Worm (Caenorhabditis elegans) whole organism, L3 larva: ENCODE data around the gene F53F1.2.
A peak's percentile ranks its signal among the peaks of the same experiment; 100 is the strongest.

Experiments
- R02D3.7 ChIP-seq: fragments of 150-350 bp; optimal IDR thresholded peaks from 2 replicates; lab custom pipeline; 2014; ENCODE audit warnings: missing biosample characterization, missing genetic modification characterization
- ZK546.5 ChIP-seq: sonication (generic microtip); optimal IDR thresholded peaks from 2 replicates; lab custom pipeline; 2017; ENCODE audit warnings: missing biosample characterization, missing genetic modification characterization
- aly-2 ChIP-seq: fragments of 150-350 bp; optimal IDR thresholded peaks from 2 replicates; lab custom pipeline; 2014; ENCODE audit warnings: missing biosample characterization, missing genetic modification characterization
- ama-1 ChIP-seq: fragments of 150-350 bp; optimal IDR thresholded peaks from 2 replicates; lab custom pipeline; 2018
- ceh-16 ChIP-seq: sonication (generic microtip); optimal IDR thresholded peaks from 2 replicates; lab custom pipeline; 2017; ENCODE audit warnings: missing biosample characterization, missing genetic modification characterization
- ceh-28 ChIP-seq: fragments of 150-350 bp; optimal IDR thresholded peaks from 2 replicates; lab custom pipeline; 2014; ENCODE audit warnings: missing biosample characterization, missing genetic modification reagents, missing genetic modification characterization
- ceh-82 ChIP-seq: fragments of 150-350 bp; optimal IDR thresholded peaks from 2 replicates; lab custom pipeline; 2014; ENCODE audit warnings: missing biosample characterization, missing genetic modification characterization
- ceh-9 ChIP-seq: sonication (generic microtip); optimal IDR thresholded peaks from 2 replicates; lab custom pipeline; 2018; ENCODE audit warnings: missing biosample characterization, missing genetic modification characterization
- daf-12 ChIP-seq: fragments of 150-350 bp; optimal IDR thresholded peaks from 2 replicates; lab custom pipeline; 2014; ENCODE audit warnings: missing biosample characterization, missing genetic modification reagents, missing genetic modification characterization
- egl-27 ChIP-seq: sonication (generic microtip); optimal IDR thresholded peaks from 4 replicates; lab custom pipeline; 2017; ENCODE audit warnings: missing biosample characterization, missing genetic modification reagents, missing genetic modification characterization
- egl-5 ChIP-seq: fragments of 150-350 bp; optimal IDR thresholded peaks from 2 replicates; lab custom pipeline; 2017; ENCODE audit warnings: missing biosample characterization, missing genetic modification reagents, missing genetic modification characterization, inconsistent platforms
- elt-1 ChIP-seq: fragments of 150-350 bp; optimal IDR thresholded peaks from 2 replicates; lab custom pipeline; 2014; ENCODE audit warnings: missing biosample characterization, missing genetic modification characterization
- elt-2 ChIP-seq: sonication (generic microtip); optimal IDR thresholded peaks from 2 replicates; lab custom pipeline; 2016; ENCODE audit warnings: missing genetic modification reagents, mild to moderate bottlenecking, missing genetic modification characterization, missing compliant biosample characterization
- elt-3 ChIP-seq, 3 experiments: fragments of 150-350 bp in 1 of 3; sonication (generic microtip) in 2 of 3; optimal IDR thresholded peaks; 2 replicates in 2 of 3; 4 replicates in 1 of 3; lab custom pipeline; 2014 to 2017; ENCODE audit warnings: missing biosample characterization in 3 of 3, missing genetic modification characterization in 3 of 3
- fkh-10 ChIP-seq: sonication (generic microtip); optimal IDR thresholded peaks from 2 replicates; lab custom pipeline; 2017; ENCODE audit warnings: missing biosample characterization, missing genetic modification reagents, missing genetic modification characterization
- fkh-2 ChIP-seq: fragments of 150-350 bp; optimal IDR thresholded peaks from 2 replicates; lab custom pipeline; 2014; ENCODE audit warnings: missing biosample characterization, missing genetic modification reagents, missing genetic modification characterization
- fos-1 ChIP-seq: fragments of 150-350 bp; optimal IDR thresholded peaks from 2 replicates; lab custom pipeline; 2014; ENCODE audit warnings: missing biosample characterization, missing genetic modification characterization
- hmg-11 ChIP-seq: sonication (generic microtip); optimal IDR thresholded peaks from 2 replicates; lab custom pipeline; 2016; ENCODE audit warnings: missing genetic modification characterization, missing compliant biosample characterization
- jun-1 ChIP-seq: fragments of 150-350 bp; optimal IDR thresholded peaks from 2 replicates; lab custom pipeline; 2014; ENCODE audit warnings: missing biosample characterization, missing genetic modification reagents, missing genetic modification characterization
- lin-15B ChIP-seq: fragments of 150-350 bp; optimal IDR thresholded peaks from 2 replicates; lab custom pipeline; 2014; ENCODE audit warnings: missing biosample characterization, missing genetic modification characterization
- lin-39 ChIP-seq: fragments of 150-350 bp; optimal IDR thresholded peaks from 2 replicates; lab custom pipeline; 2018; ENCODE audit warnings: missing biosample characterization, missing genetic modification reagents, missing genetic modification characterization
- lsy-12 ChIP-seq: sonication (generic microtip); optimal IDR thresholded peaks from 2 replicates; lab custom pipeline; 2016; ENCODE audit warnings: mild to moderate bottlenecking, missing genetic modification characterization, missing compliant biosample characterization
- mdl-1 ChIP-seq: fragments of 150-350 bp; optimal IDR thresholded peaks from 2 replicates; lab custom pipeline; 2014; ENCODE audit warnings: missing biosample characterization, missing genetic modification characterization
- nfya-1 ChIP-seq: sonication (generic microtip); optimal IDR thresholded peaks from 2 replicates; lab custom pipeline; 2017; ENCODE audit warnings: missing genetic modification characterization, mild to moderate bottlenecking, missing compliant biosample characterization, antibody characterized with exemption, moderate library complexity; ENCODE audit not compliant: insufficient read depth
- nhr-11 ChIP-seq: fragments of 150-350 bp; optimal IDR thresholded peaks from 2 replicates; lab custom pipeline; 2014; ENCODE audit warnings: missing biosample characterization, missing genetic modification characterization
- nhr-23 ChIP-seq: fragments of 150-350 bp; optimal IDR thresholded peaks from 2 replicates; lab custom pipeline; 2014; ENCODE audit warnings: missing biosample characterization, missing genetic modification reagents, missing genetic modification characterization
- nhr-237 ChIP-seq: fragments of 150-350 bp; optimal IDR thresholded peaks from 2 replicates; lab custom pipeline; 2014; ENCODE audit warnings: missing biosample characterization, missing genetic modification characterization
- nhr-25 ChIP-seq: sonication (generic microtip); optimal IDR thresholded peaks from 2 replicates; lab custom pipeline; 2017; ENCODE audit warnings: missing biosample characterization, missing genetic modification characterization
- nhr-28 ChIP-seq: fragments of 150-350 bp; optimal IDR thresholded peaks from 2 replicates; lab custom pipeline; 2014; ENCODE audit warnings: missing biosample characterization, missing genetic modification characterization
- nhr-43 ChIP-seq: sonication (generic microtip); optimal IDR thresholded peaks from 2 replicates; lab custom pipeline; 2016; ENCODE audit warnings: mild to moderate bottlenecking, missing genetic modification characterization, missing compliant biosample characterization; ENCODE audit not compliant: poor library complexity, severe bottlenecking
- nhr-76 ChIP-seq: fragments of 150-350 bp; sonication (generic microtip); optimal IDR thresholded peaks from 5 replicates; lab custom pipeline; 2014; ENCODE audit warnings: missing biosample characterization, missing genetic modification characterization
- nhr-77 ChIP-seq: fragments of 150-350 bp; optimal IDR thresholded peaks from 2 replicates; lab custom pipeline; 2014; ENCODE audit warnings: missing biosample characterization, missing genetic modification characterization
- pha-4 ChIP-seq: fragments of 150-350 bp; optimal IDR thresholded peaks from 2 replicates; lab custom pipeline; 2014; ENCODE audit warnings: missing biosample characterization, missing genetic modification reagents, missing genetic modification characterization
- pqm-1 ChIP-seq: fragments of 150-350 bp; optimal IDR thresholded peaks from 2 replicates; lab custom pipeline; 2017; ENCODE audit warnings: missing biosample characterization, missing genetic modification characterization, inconsistent platforms
- skn-1 ChIP-seq: fragments of 150-350 bp; optimal IDR thresholded peaks from 2 replicates; lab custom pipeline; 2014; ENCODE audit warnings: missing biosample characterization, missing genetic modification characterization
- snpc-4 ChIP-seq: fragments of 150-350 bp; optimal IDR thresholded peaks from 2 replicates; lab custom pipeline; 2014; ENCODE audit warnings: missing biosample characterization, missing genetic modification characterization
- tbx-2 ChIP-seq: sonication (generic microtip); optimal IDR thresholded peaks from 2 replicates; lab custom pipeline; 2016; ENCODE audit warnings: mild to moderate bottlenecking, missing genetic modification characterization, missing compliant biosample characterization
- unc-39 ChIP-seq: sonication (generic microtip); optimal IDR thresholded peaks from 4 replicates; lab custom pipeline; 2017; ENCODE audit warnings: missing biosample characterization, missing genetic modification characterization
- unc-62 ChIP-seq: fragments of 150-350 bp; sonication (generic microtip); optimal IDR thresholded peaks from 4 replicates; lab custom pipeline; 2014; ENCODE audit warnings: missing biosample characterization, missing genetic modification reagents, missing genetic modification characterization
- ztf-11 ChIP-seq: fragments of 150-350 bp; optimal IDR thresholded peaks from 2 replicates; lab custom pipeline; 2014; ENCODE audit warnings: missing biosample characterization, missing genetic modification characterization
- ztf-4 ChIP-seq: fragments of 150-350 bp; optimal IDR thresholded peaks from 2 replicates; lab custom pipeline; 2014; ENCODE audit warnings: missing biosample characterization, missing genetic modification characterization

Gene F53F1.2

ce11 chrV:13371336-13371735, 35.3 kb upstream of the F53F1.2 start (continued):
- TF ChIP-seq ceh-16 = no peak
- TF ChIP-seq lsy-12 (tag; lab: Kevin White, UChicago) = peak; percentile 23
- no peak for TF ChIP-seq hmg-11 (tag; lab: Kevin White, UChicago)
- no peak for TF ChIP-seq aly-2 (tag; lab: Kevin White, UChicago)
- peak; percentile 13 for TF ChIP-seq snpc-4 (tag; lab: Kevin White, UChicago)
- TF ChIP-seq unc-39 (tag; lab: Kevin White, UChicago) = no peak

- no peak for TF ChIP-seq nfya-1 (tag; lab: Kevin White, UChicago)
- no peak for TF ChIP-seq ztf-4 (tag; lab: Kevin White, UChicago)
- TF ChIP-seq daf-12 = no peak
- TF ChIP-seq pqm-1 (tag; lab: Kevin White, UChicago) = peak; percentile 66
- no peak for TF ChIP-seq unc-62
- TF ChIP-seq elt-2 (tag; lab: Kevin White, UChicago) = peak; percentile 93
Measured at ce11 chrV:13372821-13373220, 33.8 kb upstream of the F53F1.2 start.

DNA sequence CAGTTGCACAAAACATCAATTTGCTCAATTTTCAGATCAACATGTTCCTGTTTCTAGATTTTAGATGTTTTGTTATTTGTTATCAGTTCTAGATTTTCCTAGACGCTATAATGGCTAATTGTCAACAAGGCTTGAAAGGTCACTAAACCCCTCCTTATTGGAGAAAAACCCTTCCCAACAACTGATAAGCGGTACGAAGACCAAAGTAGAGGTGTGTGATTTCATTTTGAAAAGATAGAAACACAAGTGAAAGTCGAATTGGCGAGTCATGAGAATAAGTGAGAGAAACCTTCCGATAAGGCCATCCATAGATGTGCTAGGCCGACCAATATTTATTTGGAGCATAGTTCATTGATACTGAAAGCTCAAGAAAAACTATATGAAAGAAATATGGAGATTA, 33.0 kb upstream of the F53F1.2 start:
- TF ChIP-seq pqm-1 (tag; lab: Kevin White, UChicago) (peak; percentile 70), fkh-10 (GFP tag; lab: Kevin White, UChicago) (no peak), elt-2 (tag; lab: Kevin White, UChicago) (peak; percentile 98), pha-4 (tag; lab: Kevin White, UChicago) (peak; percentile 64), nhr-23 (peak; percentile 67), jun-1 (tag; lab: Kevin White, UChicago) (peak; percentile 62)

DNA sequence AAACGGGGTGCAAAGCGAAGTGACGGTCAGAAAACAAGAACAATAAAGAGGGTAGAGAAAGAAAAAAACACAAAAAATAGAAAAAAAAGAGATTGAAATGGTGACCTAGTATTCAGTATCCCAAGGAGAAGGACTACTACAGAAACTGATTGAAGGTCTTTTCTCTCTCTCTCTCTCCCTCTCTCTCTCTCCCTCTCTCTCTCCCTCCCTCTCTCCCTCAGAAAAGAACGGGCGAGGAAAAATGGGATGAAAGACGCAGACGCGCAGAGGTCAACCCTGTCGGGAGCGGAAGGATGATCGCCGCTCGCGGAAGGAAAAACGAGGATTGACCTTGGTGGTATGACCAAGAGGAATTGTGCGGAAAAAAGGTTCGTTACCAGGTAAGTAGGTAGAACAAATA, 32.1 kb upstream of the F53F1.2 start:
- TF ChIP-seq nhr-11 (tag; lab: Kevin White, UChicago) (no peak), elt-3 (tag; optimal IDR thresholded peaks at IDR 0.05; lab: Kevin White, UChicago) (no peak), fos-1 (no peak), elt-2 (tag; lab: Kevin White, UChicago) (peak; percentile 31), egl-5 (no peak), lsy-12 (tag; lab: Kevin White, UChicago) (peak; percentile 18), egl-27 (tag; lab: Kevin White, UChicago) (no peak), lin-15B (no peak), tbx-2 (tag; lab: Kevin White, UChicago) (peak; percentile 6), nfya-1 (tag; lab: Kevin White, UChicago) (no peak), R02D3.7 (tag; lab: Kevin White, UChicago) (no peak), ZK546.5 (tag; lab: Kevin White, UChicago) (no peak), nhr-43 (peak; percentile 49), nhr-28 (tag; lab: Kevin White, UChicago) (no peak), nhr-25 (tag; lab: Kevin White, UChicago) (peak; percentile 93), nhr-77 (tag; lab: Kevin White, UChicago) (no peak), nhr-237 (no peak), ceh-28 (tag; lab: Kevin White, UChicago) (peak; percentile 56), ama-1 (lab: Kevin White, UChicago) (no peak), ceh-9 (tag; lab: Kevin White, UChicago) (no peak), aly-2 (tag; lab: Kevin White, UChicago) (no peak), pha-4 (tag; lab: Kevin White, UChicago) (no peak), jun-1 (tag; lab: Kevin White, UChicago) (peak; percentile 16), unc-62 (no peak), elt-1 (tag; lab: Kevin White, UChicago) (no peak), fkh-2 (tag; lab: Kevin White, UChicago) (no peak), nhr-23 (peak; percentile 95), mdl-1 (tag; lab: Kevin White, UChicago) (no peak), hmg-11 (tag; lab: Kevin White, UChicago) (no peak)

ce11 chrV:13375861-13376260, 30.8 kb upstream of the F53F1.2 start:
- peak; percentile 18 for TF ChIP-seq ceh-28 (tag; lab: Kevin White, UChicago)
- peak; percentile 19 for TF ChIP-seq R02D3.7 (tag; lab: Kevin White, UChicago)
- no peak for TF ChIP-seq ceh-9 (tag; lab: Kevin White, UChicago)
- no peak for TF ChIP-seq ceh-82 (tag; lab: Kevin White, UChicago)
- TF ChIP-seq nfya-1 (tag; lab: Kevin White, UChicago) = peak; percentile 4
- no peak for TF ChIP-seq nhr-28 (tag; lab: Kevin White, UChicago)
- no peak for TF ChIP-seq lin-39
- no peak for TF ChIP-seq lin-15B
- TF ChIP-seq nhr-237 = no peak
- no peak for TF ChIP-seq fkh-2 (tag; lab: Kevin White, UChicago)
- TF ChIP-seq mdl-1 (tag; lab: Kevin White, UChicago) = no peak
- no peak for TF ChIP-seq nhr-76 (tag; lab: Kevin White, UChicago)
- TF ChIP-seq fos-1 = no peak
- no peak for TF ChIP-seq ama-1 (lab: Kevin White, UChicago)
- no peak for TF ChIP-seq egl-27 (tag; lab: Kevin White, UChicago)
- no peak for TF ChIP-seq unc-39 (tag; lab: Kevin White, UChicago)
- TF ChIP-seq snpc-4 (tag; lab: Kevin White, UChicago) = no peak
- no peak for TF ChIP-seq aly-2 (tag; lab: Kevin White, UChicago)
- TF ChIP-seq ztf-11 (tag; lab: Kevin White, UChicago) = no peak
- peak; percentile 27 for TF ChIP-seq elt-1 (tag; lab: Kevin White, UChicago)
- peak; percentile 33 for TF ChIP-seq nhr-43
- peak; percentile 82 for TF ChIP-seq nhr-25 (tag; lab: Kevin White, UChicago)
- peak; percentile 34 for TF ChIP-seq nhr-23
- no peak for TF ChIP-seq pha-4 (tag; lab: Kevin White, UChicago)
- no peak for TF ChIP-seq lsy-12 (tag; lab: Kevin White, UChicago)
- no peak for TF ChIP-seq elt-2 (tag; lab: Kevin White, UChicago)
- TF ChIP-seq skn-1 (tag; lab: Kevin White, UChicago) = no peak
